Worm (Caenorhabditis elegans): ENCODE measurements around the gene C17B7.14.

DNA sequence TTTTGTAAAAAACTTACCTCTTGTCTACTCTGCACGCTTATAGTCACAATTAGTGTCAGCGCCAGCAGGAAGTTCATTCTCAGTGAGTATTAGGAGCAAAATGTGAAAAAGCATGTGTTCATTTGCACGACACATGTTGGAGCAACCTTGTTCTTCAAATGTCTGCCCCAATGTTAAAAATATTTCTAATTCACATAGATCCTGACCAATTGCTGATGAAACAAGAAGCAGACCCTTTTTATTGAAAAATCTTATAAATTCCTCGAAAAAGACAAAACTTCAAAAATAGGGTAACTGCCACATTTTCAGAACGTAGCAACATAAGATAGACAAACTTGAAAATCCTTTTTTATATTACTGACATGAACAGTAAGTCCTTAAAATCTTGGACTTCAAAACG, 3.8 kb upstream of the C17B7.14 start, which contains the start of gene C17B7.8:
- TF ChIP-seq pqm-1 (tag; optimal IDR thresholded peaks at IDR 0.05) (no peak), elt-2 (tag; optimal IDR thresholded peaks at IDR 0.05) (no peak)
